Fruit fly (Drosophila melanogaster): ENCODE data around the gene CG3557.
A peak's percentile ranks its signal among the peaks of the same experiment; 100 is the strongest.

The CG3557 gene

DNA sequence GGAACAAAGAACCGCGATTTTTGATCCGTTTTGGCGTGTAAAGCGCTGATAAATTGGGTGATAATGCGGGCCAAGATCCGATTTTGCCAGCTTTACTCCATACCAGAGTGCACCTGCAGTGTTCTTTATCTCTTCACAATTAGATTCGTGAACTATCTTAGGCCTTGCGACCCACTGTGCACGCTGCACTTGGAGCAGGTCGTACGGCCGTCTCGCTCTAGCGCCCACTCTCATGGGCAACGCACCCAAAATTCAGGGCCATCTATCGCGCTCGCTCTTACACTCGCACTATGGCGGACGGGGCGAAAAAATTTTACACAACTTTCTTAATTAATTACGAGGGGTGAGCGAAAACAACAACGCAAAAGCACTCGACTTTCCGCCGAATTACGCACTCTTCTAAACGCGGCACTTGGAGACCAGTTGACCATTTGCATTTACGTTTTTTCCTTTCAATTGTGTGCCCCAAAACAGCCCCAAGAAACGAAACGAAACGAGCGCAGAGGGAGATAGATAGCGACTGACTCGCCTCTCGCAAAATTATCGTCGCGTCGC is 21.3 kb downstream of the CG3557 start (continued):
- TF ChIP-seq CG4617 (GFP tag; optimal IDR thresholded peaks at IDR 0.05; ENCODE audit: borderline replicate concordance) = peak; percentile 77
- TF ChIP-seq CG33557 (GFP tag; optimal IDR thresholded peaks at IDR 0.05) = no peak
- TF ChIP-seq CG8478 (optimal IDR thresholded peaks at IDR 0.05) = peak; percentile 95
- no peak for TF ChIP-seq CG15011 (GFP tag; optimal IDR thresholded peaks at IDR 0.05)
- TF ChIP-seq tna (GFP tag; IDR thresholded peaks at IDR 0.05; ENCODE audit: partially characterized antibody) = peak; percentile 20; the same call in 1 of the 2 replicates
- no peak for TF ChIP-seq CG17359 (tag; optimal IDR thresholded peaks at IDR 0.05)
- no peak for TF ChIP-seq hkb (optimal IDR thresholded peaks at IDR 0.05)
- peak; percentile 25; the same call in 1 of the 2 replicates for TF ChIP-seq hkb (GFP tag; IDR thresholded peaks at IDR 0.05)
- TF ChIP-seq pros (GFP tag; optimal IDR thresholded peaks at IDR 0.05) = peak; percentile 41
- no peak for TF ChIP-seq Meics (GFP tag; optimal IDR thresholded peaks at IDR 0.05)
- TF ChIP-seq CG14860 (GFP tag; IDR thresholded peaks at IDR 0.05; ENCODE audit: partially characterized antibody) = 0 out of 3 replicates have a peak, but pooled peaks have one; percentile 28
- TF ChIP-seq prd (optimal IDR thresholded peaks at IDR 0.05) = no peak
- TF ChIP-seq prd (GFP tag; IDR thresholded peaks at IDR 0.05) = peak; percentile 34; the same call in 1 of the 3 replicates
- TF ChIP-seq CG11456 (GFP tag; IDR thresholded peaks at IDR 0.05) = no peak
- no peak for TF ChIP-seq gfzf (GFP tag; optimal IDR thresholded peaks at IDR 0.05)
- no peak for TF ChIP-seq wek (GFP tag; optimal IDR thresholded peaks at IDR 0.05)
- peak; percentile 6 for TF ChIP-seq her (GFP tag; optimal IDR thresholded peaks at IDR 0.05)
- 0 out of 3 replicates have a peak, but pooled peaks have one; percentile 46 for TF ChIP-seq otp (GFP tag; IDR thresholded peaks at IDR 0.05)
- TF ChIP-seq Doc2 (GFP tag; IDR thresholded peaks at IDR 0.05) = no peak
- peak in 1 of 2 experiments; percentile 27 for TF ChIP-seq tll (GFP tag; optimal IDR thresholded peaks at IDR 0.05)
- TF ChIP-seq run (tag; optimal IDR thresholded peaks at IDR 0.05) = no peak
- TF ChIP-seq CG7963 (GFP tag; IDR thresholded peaks at IDR 0.05; ENCODE audit: partially characterized antibody) = peak; percentile 59; the same call in 2 of the 3 replicates
- peak; percentile 51 for TF ChIP-seq cg (GFP tag; optimal IDR thresholded peaks at IDR 0.05)
- no peak for TF ChIP-seq chif (GFP tag; optimal IDR thresholded peaks at IDR 0.05)
- peak; percentile 84 for TF ChIP-seq Med (GFP tag)
- TF ChIP-seq CG42726 (GFP tag; IDR thresholded peaks at IDR 0.05; ENCODE audit: partially characterized antibody) = peak; percentile 40; the same call in 1 of the 2 replicates
- TF ChIP-seq CG31388 (GFP tag; optimal IDR thresholded peaks at IDR 0.05) = no peak
- TF ChIP-seq CG4282 (GFP tag; optimal IDR thresholded peaks at IDR 0.05) = peak; percentile 88
- TF ChIP-seq Deaf1 (tag; optimal IDR thresholded peaks at IDR 0.05) = peak; percentile 60
- TF ChIP-seq TFAM (GFP tag; optimal IDR thresholded peaks at IDR 0.05) = no peak
- no peak for TF ChIP-seq CG10543 (GFP tag; optimal IDR thresholded peaks at IDR 0.05)
- TF ChIP-seq CG10321 (GFP tag; IDR thresholded peaks at IDR 0.05) = peak; percentile 98
- TF ChIP-seq Elba2 (GFP tag; optimal IDR thresholded peaks at IDR 0.05) = no peak
- no peak for TF ChIP-seq CG8944 (GFP tag; optimal IDR thresholded peaks at IDR 0.05)
- TF ChIP-seq CG11560 (tag; IDR thresholded peaks at IDR 0.05) = no peak
- TF ChIP-seq vnd (GFP tag; IDR thresholded peaks at IDR 0.05; ENCODE audit: partially characterized antibody) = peak; percentile 66
- no peak for TF ChIP-seq CG10431 (GFP tag; optimal IDR thresholded peaks at IDR 0.05)
- TF ChIP-seq CG15514 (GFP tag; optimal IDR thresholded peaks at IDR 0.05) = no peak
- TF ChIP-seq sug (tag; optimal IDR thresholded peaks at IDR 0.05) = no peak
- no peak for TF ChIP-seq CG16779 (GFP tag; IDR thresholded peaks at IDR 0.05)
- no peak for TF ChIP-seq CG2116 (GFP tag; optimal IDR thresholded peaks at IDR 0.05)
- no peak for TF ChIP-seq CG11398 (GFP tag; optimal IDR thresholded peaks at IDR 0.05)
- TF ChIP-seq slbo (GFP tag; IDR thresholded peaks at IDR 0.05) = peak; percentile 41
- TF ChIP-seq CG8290 (GFP tag; optimal IDR thresholded peaks at IDR 0.05) = no peak
- TF ChIP-seq CG8290 (tag; optimal IDR thresholded peaks at IDR 0.05) = peak in 1 of 2 experiments; percentile 63
- no peak for TF ChIP-seq tin (GFP tag; optimal IDR thresholded peaks at IDR 0.05)
- no peak for TF ChIP-seq CG15269 (tag; optimal IDR thresholded peaks at IDR 0.05)
- no peak for TF ChIP-seq gsb (GFP tag; IDR thresholded peaks at IDR 0.05)
- no peak for TF ChIP-seq mld (GFP tag; IDR thresholded peaks at IDR 0.05; ENCODE audit: partially characterized antibody)
- TF ChIP-seq Dfd (GFP tag; optimal IDR thresholded peaks at IDR 0.05) = no peak

All from whole organism, embryonic.